Worm (Caenorhabditis elegans) whole organism, L1 larva: Measurements from ENCODE around the gene mig-15.

Experiments
- blmp-1 ChIP-seq: fragments of 150-350 bp; optimal IDR thresholded peaks from 2 replicates; lab custom pipeline; 2014; ENCODE audit warnings: missing biosample characterization, missing genetic modification characterization
- fos-1 ChIP-seq: fragments of 150-350 bp; optimal IDR thresholded peaks from 2 replicates; lab custom pipeline; 2014; ENCODE audit warnings: missing biosample characterization, missing genetic modification characterization
- nhr-76 ChIP-seq: sonication (generic microtip); optimal IDR thresholded peaks from 2 replicates; lab custom pipeline; 2017; ENCODE audit warnings: missing biosample characterization, missing genetic modification characterization
- nhr-77 ChIP-seq: fragments of 150-350 bp; optimal IDR thresholded peaks from 2 replicates; lab custom pipeline; 2014; ENCODE audit warnings: missing biosample characterization, missing genetic modification characterization
- skn-1 ChIP-seq: fragments of 150-350 bp; optimal IDR thresholded peaks from 2 replicates; lab custom pipeline; 2014; ENCODE audit warnings: missing biosample characterization, missing genetic modification characterization

- no peak for TF ChIP-seq skn-1 (tag; lab: Kevin White, UChicago)
- no peak for TF ChIP-seq fos-1
- no peak for TF ChIP-seq blmp-1 (tag; lab: Kevin White, UChicago)
- no peak for TF ChIP-seq nhr-76
- no peak for TF ChIP-seq nhr-77 (tag; lab: Kevin White, UChicago)
These were observed 35.1 kb upstream of the mig-15 start, which contains the start of gene C39B10.1 for ce11 chrX:10463542-10463941.
